Worm (Caenorhabditis elegans): Measurements from ENCODE around the gene acr-12.

Gene acr-12

DNA sequence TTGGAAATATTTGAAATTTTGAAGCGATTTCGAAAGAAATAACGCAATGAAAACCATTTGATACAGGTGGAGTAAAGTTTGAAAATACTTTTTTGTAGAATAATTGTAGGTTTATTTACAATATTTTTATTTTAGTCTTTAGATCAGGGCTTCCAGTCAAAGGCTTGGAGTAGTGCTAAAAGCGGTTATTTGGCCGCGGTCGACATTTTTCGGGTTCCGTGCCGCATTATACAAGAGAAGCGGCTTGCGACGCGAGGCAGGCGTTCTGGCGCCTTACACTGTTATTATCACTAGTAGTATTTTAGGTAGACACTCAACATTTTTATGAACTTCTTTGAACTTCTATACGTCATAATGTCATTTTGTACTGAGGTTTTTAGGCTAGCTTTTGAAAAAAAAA is 26.2 kb upstream of the acr-12 start:
- TF ChIP-seq ztf-23 (GFP tag; IDR thresholded peaks at IDR 0.05), result no peak
- no peak for TF ChIP-seq tab-1 (GFP tag; IDR thresholded peaks at IDR 0.05)
- no peak for TF ChIP-seq flt-1 (GFP tag; IDR thresholded peaks at IDR 0.05)
- TF ChIP-seq cog-1 (tag; optimal IDR thresholded peaks at IDR 0.05), result no peak
- no peak for TF ChIP-seq med-1 (GFP tag; optimal IDR thresholded peaks at IDR 0.05; ENCODE audit: insufficient read depth)
- TF ChIP-seq ztf-29 (GFP tag; IDR thresholded peaks at IDR 0.05), result no peak
- no peak for TF ChIP-seq klf-2 (GFP tag; conservative IDR thresholded peaks at IDR 0.05)
- TF ChIP-seq T22C8.4 (GFP tag; IDR thresholded peaks at IDR 0.05), result no peak
- TF ChIP-seq ref-1 (GFP tag; conservative IDR thresholded peaks at IDR 0.05), result no peak

DNA sequence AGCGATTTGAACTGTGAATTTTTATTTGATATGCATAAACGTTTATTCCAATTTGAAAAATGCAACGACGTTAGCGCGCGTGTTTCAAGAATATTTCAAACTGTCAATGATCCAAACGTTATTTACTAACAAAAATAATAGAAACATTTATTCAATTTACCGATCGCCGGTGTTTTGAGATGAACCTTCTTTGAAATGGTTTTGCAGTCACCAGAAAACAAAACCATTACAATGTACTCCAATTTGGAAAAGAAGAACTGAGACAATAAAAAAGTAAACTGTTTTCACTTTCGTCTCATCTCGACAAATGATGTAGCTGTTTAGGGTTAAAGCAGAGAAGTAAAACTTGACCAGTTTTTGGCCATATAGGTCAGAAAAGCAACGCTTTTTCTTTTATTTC is 25.4 kb upstream of the acr-12 start, which contains the start of gene H06A10.1:
TSS of gene H06A10.1 (plus strand) at position 301 of the 400 bp plus-strand sequence.
- TF ChIP-seq ref-1 (GFP tag; conservative IDR thresholded peaks at IDR 0.05), result no peak

DNA sequence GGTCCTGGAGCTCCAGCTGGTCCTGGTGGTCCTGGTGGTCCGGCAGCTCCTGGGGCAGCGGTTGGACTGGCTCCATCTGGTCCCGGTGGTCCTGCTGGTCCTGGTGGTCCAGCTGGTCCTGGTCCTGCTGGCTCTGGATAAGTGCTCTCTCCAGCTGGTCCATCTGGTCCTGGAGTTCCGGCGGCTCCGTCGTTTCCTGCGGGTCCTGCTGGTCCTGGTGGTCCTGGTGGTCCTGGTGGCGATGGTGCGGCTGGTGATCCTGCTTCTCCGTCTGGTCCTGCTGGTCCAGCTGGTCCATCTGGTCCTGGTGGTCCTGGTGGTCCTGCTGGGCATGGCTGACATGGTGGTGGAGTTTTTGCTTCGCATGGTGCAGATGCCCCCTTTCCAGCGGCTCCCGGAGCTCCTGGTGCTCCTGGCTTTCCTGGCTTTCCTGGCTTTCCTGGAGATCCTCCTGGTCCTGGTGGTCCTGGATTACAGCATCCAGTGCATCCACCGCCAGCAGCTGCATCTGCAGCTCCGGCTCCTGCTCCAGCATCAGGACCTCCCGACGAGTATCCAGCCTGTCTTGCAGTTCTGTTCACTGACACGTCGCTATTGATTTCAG is 22.3 kb upstream of the acr-12 start:
- TF ChIP-seq ztf-23 (GFP tag; IDR thresholded peaks at IDR 0.05) (no peak), T22C8.4 (GFP tag; IDR thresholded peaks at IDR 0.05) (no peak), ref-1 (GFP tag; conservative IDR thresholded peaks at IDR 0.05) (no peak), cog-1 (tag; optimal IDR thresholded peaks at IDR 0.05) (no peak), ztf-29 (GFP tag; IDR thresholded peaks at IDR 0.05) (no peak)

DNA sequence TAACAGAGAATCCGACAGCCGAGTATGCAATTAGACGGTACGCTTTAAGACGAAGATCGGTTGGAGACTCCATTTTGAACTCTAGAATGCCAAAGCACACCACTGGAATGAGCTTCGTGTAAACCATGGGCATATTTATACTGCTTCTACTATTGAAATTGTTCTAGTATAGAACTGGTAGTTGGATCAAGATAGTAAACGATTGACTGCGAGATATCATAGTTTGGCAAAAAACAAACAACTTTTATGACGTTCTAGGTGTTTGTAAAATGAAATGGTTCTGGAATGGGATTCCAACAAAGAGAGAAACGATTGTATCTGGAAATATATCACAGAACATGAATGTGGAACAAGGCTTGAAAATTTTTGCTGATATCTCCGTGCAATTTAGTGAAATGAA is 21.7 kb upstream of the acr-12 start, which contains the start of gene col-185:
TSS of gene col-185 (minus strand) at position 101 of the 400 bp plus-strand sequence.
- TF ChIP-seq flt-1 (GFP tag; IDR thresholded peaks at IDR 0.05), result no peak
- TF ChIP-seq klf-2 (GFP tag; conservative IDR thresholded peaks at IDR 0.05), result no peak
- TF ChIP-seq tab-1 (GFP tag; IDR thresholded peaks at IDR 0.05), result no peak
- no peak for TF ChIP-seq med-1 (GFP tag; optimal IDR thresholded peaks at IDR 0.05; ENCODE audit: insufficient read depth)
- no peak for TF ChIP-seq ref-1 (GFP tag; conservative IDR thresholded peaks at IDR 0.05)
- no peak for TF ChIP-seq ztf-29 (GFP tag; IDR thresholded peaks at IDR 0.05)
- no peak for TF ChIP-seq ztf-23 (GFP tag; IDR thresholded peaks at IDR 0.05)
- no peak for TF ChIP-seq T22C8.4 (GFP tag; IDR thresholded peaks at IDR 0.05)
- TF ChIP-seq cog-1 (tag; optimal IDR thresholded peaks at IDR 0.05), result no peak

DNA sequence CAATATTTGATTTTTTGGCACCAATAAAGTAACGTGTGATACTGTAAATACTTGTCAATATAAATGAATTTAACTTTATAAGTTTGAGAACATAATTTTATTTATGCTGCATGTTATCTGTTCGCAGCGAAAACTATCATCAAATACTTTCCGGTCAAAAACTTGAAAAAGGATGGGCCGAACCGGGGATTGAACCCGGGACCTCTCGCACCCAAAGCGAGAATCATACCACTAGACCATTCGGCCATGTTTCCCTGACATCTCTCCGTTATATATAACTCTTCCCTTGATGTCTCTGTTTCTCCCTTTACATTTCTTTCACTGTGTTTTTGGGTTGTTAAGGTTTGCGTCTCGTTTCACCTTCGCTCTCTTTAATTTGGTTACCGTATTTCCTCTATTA is 20.9 kb upstream of the acr-12 start:
- TF ChIP-seq flt-1 (GFP tag; IDR thresholded peaks at IDR 0.05) (peak; percentile 93), ztf-23 (GFP tag; IDR thresholded peaks at IDR 0.05) (peak; percentile 91), cog-1 (tag; optimal IDR thresholded peaks at IDR 0.05) (peak; percentile 70), tab-1 (GFP tag; IDR thresholded peaks at IDR 0.05) (peak; percentile 92), klf-2 (GFP tag; conservative IDR thresholded peaks at IDR 0.05) (peak; percentile 77), med-1 (GFP tag; optimal IDR thresholded peaks at IDR 0.05; ENCODE audit: insufficient read depth) (peak; percentile 55), ztf-29 (GFP tag; IDR thresholded peaks at IDR 0.05) (peak; percentile 89), T22C8.4 (GFP tag; IDR thresholded peaks at IDR 0.05) (peak; percentile 89), ref-1 (GFP tag; conservative IDR thresholded peaks at IDR 0.05) (peak; percentile 67)

DNA sequence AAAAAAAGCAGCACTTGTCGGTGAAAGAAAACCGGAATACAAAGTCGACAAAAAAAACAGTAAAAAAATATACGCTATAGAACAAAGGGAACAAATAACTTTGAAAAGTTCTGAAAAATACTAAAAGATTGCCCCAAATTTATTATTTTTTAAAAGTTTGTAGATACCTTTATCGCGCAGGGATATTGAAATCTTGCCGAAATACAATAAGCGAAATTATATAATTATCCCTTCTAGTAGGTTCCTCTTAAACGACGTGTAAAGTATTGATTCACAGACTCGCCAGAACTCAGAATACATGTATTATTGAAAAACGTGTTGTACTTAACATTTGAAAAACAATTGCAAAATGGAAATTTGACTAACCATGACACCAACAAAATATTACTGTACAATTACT is 18.3 kb upstream of the acr-12 start:
- TF ChIP-seq ref-1 (GFP tag; conservative IDR thresholded peaks at IDR 0.05), result no peak
- TF ChIP-seq ztf-29 (GFP tag; IDR thresholded peaks at IDR 0.05), result no peak
- TF ChIP-seq tab-1 (GFP tag; IDR thresholded peaks at IDR 0.05), result no peak
- no peak for TF ChIP-seq med-1 (GFP tag; optimal IDR thresholded peaks at IDR 0.05; ENCODE audit: insufficient read depth)
- peak; percentile 78 for TF ChIP-seq T22C8.4 (GFP tag; IDR thresholded peaks at IDR 0.05)
- no peak for TF ChIP-seq klf-2 (GFP tag; conservative IDR thresholded peaks at IDR 0.05)
- TF ChIP-seq cog-1 (tag; optimal IDR thresholded peaks at IDR 0.05), result peak; percentile 59

DNA sequence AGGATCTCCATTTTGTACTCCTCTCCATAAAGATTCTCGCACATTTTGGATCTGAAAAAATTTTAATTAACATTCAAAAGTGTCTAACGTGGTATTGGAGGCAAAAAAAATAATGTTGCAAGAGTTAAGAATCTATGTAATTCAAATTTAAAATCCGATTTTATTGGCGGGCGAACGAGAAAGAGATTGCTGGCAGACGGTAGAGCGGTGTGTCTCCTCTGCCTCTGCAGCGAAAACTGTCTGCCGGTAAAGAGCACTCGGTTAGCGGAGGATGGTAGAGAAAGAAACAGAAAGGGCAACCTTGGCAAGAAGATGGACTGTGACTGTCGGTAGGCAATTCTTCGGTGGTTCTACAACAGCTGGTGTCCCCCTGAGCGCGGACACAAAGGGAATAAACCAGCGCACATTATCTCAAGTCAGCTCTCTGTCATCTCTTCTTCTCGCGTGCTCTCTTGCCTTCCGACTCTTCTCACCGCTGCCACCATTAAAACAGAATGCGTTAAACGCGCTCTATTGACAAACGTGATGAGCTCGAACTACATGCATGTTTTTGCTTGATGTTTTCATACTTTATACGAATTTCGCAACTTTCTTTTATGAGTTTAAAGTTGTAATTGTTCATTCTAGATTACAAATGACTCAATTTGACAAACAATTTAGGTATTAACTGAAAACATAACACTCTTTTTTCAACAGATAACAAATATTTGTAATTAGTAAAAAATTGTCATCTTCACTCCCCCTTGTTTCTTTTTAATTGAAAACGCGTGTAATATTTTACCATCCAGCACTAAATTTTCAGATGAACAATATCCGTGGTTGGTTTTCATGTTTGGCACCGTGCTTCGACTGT is 13.6 kb upstream of the acr-12 start, which contains the start of the genes cdk-4 and F18H3.1:
TSS of gene cdk-4 (minus strand) at position 51 of the 853 bp plus-strand sequence.
TSS of gene F18H3.1 (plus strand) at position 803 of the 853 bp plus-strand sequence.
- TF ChIP-seq flt-1 (GFP tag; IDR thresholded peaks at IDR 0.05) (peak; percentile 70; the same call in 1 of the 2 replicates), cog-1 (tag; optimal IDR thresholded peaks at IDR 0.05) (peak; percentile 64), ztf-29 (GFP tag; IDR thresholded peaks at IDR 0.05) (no peak)

DNA sequence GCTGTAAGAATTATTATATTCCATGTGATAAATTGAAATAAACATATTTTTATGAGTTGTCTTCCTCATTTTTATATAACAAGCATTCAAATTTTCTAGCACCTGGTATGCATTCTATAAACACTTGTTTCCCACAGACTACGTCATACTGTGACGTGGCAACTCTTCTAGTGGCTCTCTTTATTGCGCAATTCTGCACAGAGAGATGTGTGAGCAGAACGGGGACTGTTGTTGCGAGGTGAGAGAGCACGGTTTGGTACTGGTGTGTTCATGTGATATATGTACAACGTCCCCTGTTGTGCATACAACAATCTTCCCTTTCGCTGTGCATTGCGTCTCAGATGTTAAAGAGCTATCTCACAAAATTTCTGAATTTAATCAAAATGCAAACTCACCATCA is 7.6 kb upstream of the acr-12 start:
- no peak for TF ChIP-seq ref-1 (GFP tag; conservative IDR thresholded peaks at IDR 0.05)
- TF ChIP-seq flt-1 (GFP tag; IDR thresholded peaks at IDR 0.05), result no peak
- TF ChIP-seq ztf-29 (GFP tag; IDR thresholded peaks at IDR 0.05), result no peak
- no peak for TF ChIP-seq ztf-23 (GFP tag; IDR thresholded peaks at IDR 0.05)
- TF ChIP-seq T22C8.4 (GFP tag; IDR thresholded peaks at IDR 0.05), result no peak
- TF ChIP-seq tab-1 (GFP tag; IDR thresholded peaks at IDR 0.05), result no peak
- TF ChIP-seq cog-1 (tag; optimal IDR thresholded peaks at IDR 0.05), result no peak
- no peak for TF ChIP-seq klf-2 (GFP tag; conservative IDR thresholded peaks at IDR 0.05)
- TF ChIP-seq med-1 (GFP tag; optimal IDR thresholded peaks at IDR 0.05; ENCODE audit: insufficient read depth), result no peak

DNA sequence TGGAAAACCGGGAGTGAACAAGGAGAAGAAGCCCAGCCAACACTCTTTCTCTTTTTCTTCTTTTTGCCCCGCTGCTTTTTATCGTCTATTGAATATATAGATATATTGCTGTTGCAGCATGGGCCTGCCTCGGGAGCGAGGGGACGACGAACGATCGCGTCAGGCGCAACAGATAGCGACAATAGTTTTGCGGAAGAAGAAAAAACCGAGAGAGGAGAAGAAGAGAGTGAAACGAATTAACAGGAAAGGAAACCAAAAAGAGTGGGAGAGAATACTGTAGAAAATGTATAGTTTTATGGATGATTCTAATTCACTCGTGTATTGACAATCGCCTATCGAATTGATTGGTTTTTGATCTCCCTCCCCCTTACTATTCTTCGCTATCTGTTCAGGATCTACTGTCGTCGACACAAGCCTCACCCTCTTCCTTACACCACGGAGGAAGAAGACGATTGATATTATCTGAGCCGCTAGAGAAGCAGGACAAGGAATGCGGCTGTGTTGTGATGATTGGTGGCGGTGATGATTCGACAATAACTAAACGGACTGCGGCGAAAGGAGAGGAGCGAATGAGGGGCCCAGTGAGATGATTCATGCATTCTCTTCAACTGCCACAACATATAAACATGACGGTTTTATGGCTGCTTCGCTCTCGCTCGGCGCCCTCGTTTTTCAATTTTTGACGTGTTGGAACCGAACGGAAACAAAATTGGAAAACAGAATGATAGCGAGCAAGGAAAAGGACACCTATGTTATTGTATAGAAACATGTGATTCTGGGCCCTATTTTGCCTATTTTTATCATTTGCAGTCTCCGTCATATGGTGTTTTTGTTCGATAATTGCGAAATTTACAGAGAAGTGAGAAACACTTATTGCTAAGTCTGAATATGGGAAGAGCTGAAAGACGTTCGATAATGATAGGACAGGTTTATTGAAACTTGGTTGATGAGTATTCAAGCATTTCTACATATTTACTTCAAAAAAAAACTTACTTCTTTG is 6.1 kb upstream of the acr-12 start:
- TF ChIP-seq T22C8.4 (GFP tag; IDR thresholded peaks at IDR 0.05), result no peak
- 0 out of 2 replicates have a peak, but pooled peaks have one; percentile 45 for TF ChIP-seq ztf-29 (GFP tag; IDR thresholded peaks at IDR 0.05)
- TF ChIP-seq ztf-23 (GFP tag; IDR thresholded peaks at IDR 0.05), result 0 out of 2 replicates have a peak, but pooled peaks have one; percentile 20
